Worm (Caenorhabditis elegans) whole organism, early embryonic: ENCODE results near the gene T02B11.6.

Source experiments
- B0310.2 ChIP-seq: sonication (generic microtip); optimal IDR thresholded peaks from 2 replicates; lab custom pipeline; 2016; ENCODE audit warnings: mild to moderate bottlenecking, missing genetic modification characterization, missing compliant biosample characterization
- F13C5.2 ChIP-seq: sonication (generic microtip); optimal IDR thresholded peaks from 2 replicates; lab custom pipeline; 2017; ENCODE audit warnings: mild to moderate bottlenecking, missing genetic modification characterization, inconsistent platforms, missing compliant biosample characterization
- aly-1 ChIP-seq: sonication (generic microtip); optimal IDR thresholded peaks from 2 replicates; lab custom pipeline; 2016; ENCODE audit warnings: missing genetic modification characterization, missing compliant biosample characterization
- ama-1 ChIP-seq: fragments of 150-350 bp; optimal IDR thresholded peaks from 2 replicates; lab custom pipeline; 2014
- ceh-13 ChIP-seq: fragments of 200-800 bp; sonication (Bioruptor generic); optimal IDR thresholded peaks from 2 replicates; lab custom pipeline; 2018; ENCODE audit warnings: mild to moderate bottlenecking, missing genetic modification characterization, missing compliant biosample characterization
- ceh-36 ChIP-seq: sonication (generic microtip); optimal IDR thresholded peaks from 2 replicates; lab custom pipeline; 2016; ENCODE audit warnings: missing genetic modification characterization, inconsistent platforms, missing compliant biosample characterization
- ets-7 ChIP-seq: sonication (generic microtip); optimal IDR thresholded peaks from 2 replicates; lab custom pipeline; 2016; ENCODE audit warnings: missing genotype, missing genetic modification characterization, missing compliant biosample characterization
- flt-1 ChIP-seq: fragments of 200-800 bp; sonication (Bioruptor generic); IDR thresholded peaks from 2 replicates; pipeline ENCODE4 v1.3.6; 2022; ENCODE audit warnings: missing genetic modification characterization, missing compliant biosample characterization
- hmbx-1 ChIP-seq: sonication (generic microtip); optimal IDR thresholded peaks from 2 replicates; lab custom pipeline; 2016; ENCODE audit warnings: mild to moderate bottlenecking, missing genetic modification characterization, missing compliant biosample characterization
- hmg-4 ChIP-seq: fragments of 200-800 bp; sonication (Bioruptor generic); optimal IDR thresholded peaks from 2 replicates; lab custom pipeline; 2018; ENCODE audit warnings: mild to moderate bottlenecking, missing genetic modification characterization, missing compliant biosample characterization
- hnd-1 ChIP-seq: sonication (generic microtip); optimal IDR thresholded peaks from 2 replicates; lab custom pipeline; 2016; ENCODE audit warnings: missing genetic modification characterization, missing compliant biosample characterization
- pes-1 ChIP-seq: fragments of 200-800 bp; sonication (Bioruptor generic); IDR thresholded peaks from 2 replicates; pipeline ENCODE4 v1.3.6; 2022; ENCODE audit warnings: missing genetic modification reagents, missing genetic modification characterization, missing compliant biosample characterization
- scrt-1 ChIP-seq: fragments of 200-800 bp; sonication (Bioruptor generic); IDR thresholded peaks from 2 replicates; pipeline ENCODE4 v1.3.6; 2022; ENCODE audit warnings: missing genetic modification characterization, missing compliant biosample characterization
- sea-1 ChIP-seq: fragments of 200-800 bp; sonication (Bioruptor generic); conservative IDR thresholded peaks from 2 replicates; pipeline ENCODE4 v1.3.6; 2022; ENCODE audit warnings: missing genetic modification characterization, missing compliant biosample characterization
- tbx-11 ChIP-seq: fragments of 200-800 bp; sonication (Bioruptor generic); IDR thresholded peaks from 2 replicates; pipeline ENCODE4 v1.3.6; 2022; ENCODE audit warnings: missing genetic modification characterization, missing compliant biosample characterization
- tbx-37 ChIP-seq: fragments of 200-800 bp; sonication (Bioruptor generic); conservative IDR thresholded peaks from 2 replicates; pipeline ENCODE4 v1.3.6; 2022; ENCODE audit warnings: missing genetic modification reagents, missing genetic modification characterization, missing compliant biosample characterization
- tra-4 ChIP-seq: sonication (generic microtip); optimal IDR thresholded peaks from 2 replicates; lab custom pipeline; 2017; ENCODE audit warnings: missing genetic modification characterization, missing compliant biosample characterization

The T02B11.6 gene

ce11 chrV:889216-889615, at the start of gene T02B11.6:
TSS of gene T02B11.6 (minus strand) at chrV:889316.
- TF ChIP-seq F13C5.2, result no peak
- no peak for TF ChIP-seq tra-4
- TF ChIP-seq tbx-11 (GFP tag; lab: Robert Waterston, UW), result no peak
- TF ChIP-seq ceh-13 (GFP tag; lab: Kevin White, UChicago), result no peak
- no peak for TF ChIP-seq sea-1 (GFP tag; lab: Robert Waterston, UW)
- TF ChIP-seq flt-1 (GFP tag; lab: Robert Waterston, UW), result no peak
- TF ChIP-seq hnd-1 (tag; lab: Kevin White, UChicago), result no peak
- no peak for TF ChIP-seq ets-7 (tag; lab: Kevin White, UChicago)
- TF ChIP-seq pes-1 (GFP tag; lab: Robert Waterston, UW), result no peak
- TF ChIP-seq tbx-37 (GFP tag; lab: Robert Waterston, UW), result no peak
- TF ChIP-seq hmbx-1 (tag; lab: Kevin White, UChicago), result no peak
- TF ChIP-seq hmg-4 (GFP tag; lab: Kevin White, UChicago), result no peak
- no peak for TF ChIP-seq ama-1 (lab: Kevin White, UChicago)
- TF ChIP-seq ceh-36 (tag; lab: Kevin White, UChicago), result no peak
- TF ChIP-seq scrt-1 (GFP tag; lab: Robert Waterston, UW), result no peak
- no peak for TF ChIP-seq aly-1 (tag; lab: Kevin White, UChicago)
- no peak for TF ChIP-seq B0310.2

ce11 chrV:917488-917887, 28.4 kb upstream of the T02B11.6 start, which contains the start of gene H24K24.2:
TSS of gene H24K24.2 (plus strand) at chrV:917788.
- TF ChIP-seq ama-1 (lab: Kevin White, UChicago) (no peak), scrt-1 (GFP tag; lab: Robert Waterston, UW) (no peak), hmbx-1 (tag; lab: Kevin White, UChicago) (no peak), ets-7 (tag; lab: Kevin White, UChicago) (no peak), tbx-11 (GFP tag; lab: Robert Waterston, UW) (no peak), tbx-37 (GFP tag; lab: Robert Waterston, UW) (no peak), ceh-36 (tag; lab: Kevin White, UChicago) (no peak), F13C5.2 (no peak), tra-4 (no peak)

ce11 chrV:915716-916115, 26.6 kb upstream of the T02B11.6 start:
- TF ChIP-seq scrt-1 (GFP tag; lab: Robert Waterston, UW) (no peak), ets-7 (tag; lab: Kevin White, UChicago) (no peak), B0310.2 (no peak), hmbx-1 (tag; lab: Kevin White, UChicago) (no peak), ceh-36 (tag; lab: Kevin White, UChicago) (no peak), tbx-11 (GFP tag; lab: Robert Waterston, UW) (no peak), sea-1 (GFP tag; lab: Robert Waterston, UW) (no peak), F13C5.2 (no peak), ceh-13 (GFP tag; lab: Kevin White, UChicago) (no peak), flt-1 (GFP tag; lab: Robert Waterston, UW) (no peak), tbx-37 (GFP tag; lab: Robert Waterston, UW) (no peak), tra-4 (no peak), hmg-4 (GFP tag; lab: Kevin White, UChicago) (no peak), hnd-1 (tag; lab: Kevin White, UChicago) (no peak), pes-1 (GFP tag; lab: Robert Waterston, UW) (no peak), ama-1 (lab: Kevin White, UChicago) (no peak), aly-1 (tag; lab: Kevin White, UChicago) (no peak)

ce11 chrV:911474-911873, 22.4 kb upstream of the T02B11.6 start, which contains the start of gene adh-5:
TSS of gene adh-5 (plus strand) at chrV:911774.
- TF ChIP-seq ama-1 (lab: Kevin White, UChicago) (no peak), F13C5.2 (no peak), tra-4 (no peak), sea-1 (GFP tag; lab: Robert Waterston, UW) (no peak), B0310.2 (no peak), hmbx-1 (tag; lab: Kevin White, UChicago) (no peak), flt-1 (GFP tag; lab: Robert Waterston, UW) (no peak), scrt-1 (GFP tag; lab: Robert Waterston, UW) (no peak), aly-1 (tag; lab: Kevin White, UChicago) (no peak), ceh-36 (tag; lab: Kevin White, UChicago) (no peak), tbx-37 (GFP tag; lab: Robert Waterston, UW) (no peak), ets-7 (tag; lab: Kevin White, UChicago) (no peak), pes-1 (GFP tag; lab: Robert Waterston, UW) (no peak), ceh-13 (GFP tag; lab: Kevin White, UChicago) (no peak)

- TF ChIP-seq hmg-4 (GFP tag; lab: Kevin White, UChicago) (no peak), ets-7 (tag; lab: Kevin White, UChicago) (no peak), sea-1 (GFP tag; lab: Robert Waterston, UW) (no peak), tbx-37 (GFP tag; lab: Robert Waterston, UW) (no peak), pes-1 (GFP tag; lab: Robert Waterston, UW) (no peak), tbx-11 (GFP tag; lab: Robert Waterston, UW) (no peak), aly-1 (tag; lab: Kevin White, UChicago) (no peak), ceh-13 (GFP tag; lab: Kevin White, UChicago) (no peak), B0310.2 (no peak), hmbx-1 (tag; lab: Kevin White, UChicago) (no peak), ama-1 (lab: Kevin White, UChicago) (no peak), hnd-1 (tag; lab: Kevin White, UChicago) (no peak), tra-4 (no peak), scrt-1 (GFP tag; lab: Robert Waterston, UW) (no peak), ceh-36 (tag; lab: Kevin White, UChicago) (no peak), F13C5.2 (no peak), flt-1 (GFP tag; lab: Robert Waterston, UW) (no peak)
These were observed 21.5 kb upstream of the T02B11.6 start for ce11 chrV:910588-910987.

ce11 chrV:908681-909080, 19.6 kb upstream of the T02B11.6 start:
- TF ChIP-seq ets-7 (tag; lab: Kevin White, UChicago), result no peak
- no peak for TF ChIP-seq F13C5.2
- no peak for TF ChIP-seq ceh-36 (tag; lab: Kevin White, UChicago)
- no peak for TF ChIP-seq tbx-11 (GFP tag; lab: Robert Waterston, UW)
- TF ChIP-seq hmg-4 (GFP tag; lab: Kevin White, UChicago), result no peak
- TF ChIP-seq ama-1 (lab: Kevin White, UChicago), result no peak
- TF ChIP-seq pes-1 (GFP tag; lab: Robert Waterston, UW), result no peak
- TF ChIP-seq flt-1 (GFP tag; lab: Robert Waterston, UW), result no peak
- TF ChIP-seq aly-1 (tag; lab: Kevin White, UChicago), result no peak
- no peak for TF ChIP-seq tbx-37 (GFP tag; lab: Robert Waterston, UW)
- no peak for TF ChIP-seq scrt-1 (GFP tag; lab: Robert Waterston, UW)
- no peak for TF ChIP-seq hnd-1 (tag; lab: Kevin White, UChicago)
- TF ChIP-seq ceh-13 (GFP tag; lab: Kevin White, UChicago), result no peak
